Worm (Caenorhabditis elegans): ENCODE measurements around the gene vps-15.

vps-15 gene

DNA sequence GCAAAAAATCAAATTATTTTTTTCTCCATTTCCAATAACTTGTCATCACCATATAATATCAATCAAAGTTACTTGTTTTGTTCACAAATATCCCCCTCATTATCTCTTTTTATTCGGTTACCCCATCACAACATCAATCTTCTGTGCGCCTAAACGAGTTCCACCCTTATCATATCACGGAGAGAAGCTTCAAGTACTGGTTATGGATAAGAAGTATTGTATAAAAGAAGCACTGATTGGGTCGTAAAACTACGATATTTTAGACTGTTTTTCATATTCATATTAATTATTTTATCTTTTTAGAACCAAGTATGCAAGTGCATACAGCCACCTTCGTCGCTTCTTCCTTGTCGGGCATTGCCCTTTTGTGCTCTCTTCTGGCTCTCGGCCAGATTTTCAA lies 47.4 kb downstream of the vps-15 start, which contains the start of gene col-84:
TSS of gene col-84 (plus strand) at position 301 of the 400 bp plus-strand sequence.
- TF ChIP-seq lsy-2 (tag; optimal IDR thresholded peaks at IDR 0.05), result no peak
- no peak for TF ChIP-seq nhr-2 (tag; optimal IDR thresholded peaks at IDR 0.05)
- no peak for TF ChIP-seq unc-62 (GFP tag; optimal IDR thresholded peaks at IDR 0.05)
- no peak for TF ChIP-seq lin-13 (tag; optimal IDR thresholded peaks at IDR 0.05)
- no peak for TF ChIP-seq unc-120 (tag; optimal IDR thresholded peaks at IDR 0.05; ENCODE audit: poor library complexity, severe bottlenecking)
- no peak for TF ChIP-seq elt-3 (tag; optimal IDR thresholded peaks at IDR 0.05)
- TF ChIP-seq ham-2 (GFP tag; optimal IDR thresholded peaks at IDR 0.05), result no peak
- no peak for TF ChIP-seq nhr-12 (tag; optimal IDR thresholded peaks at IDR 0.05)
- no peak for TF ChIP-seq M03D4.4 (tag; optimal IDR thresholded peaks at IDR 0.05)
- no peak for TF ChIP-seq ceh-83 (GFP tag; optimal IDR thresholded peaks at IDR 0.05)
- TF ChIP-seq flh-1 (GFP tag; optimal IDR thresholded peaks at IDR 0.05), result no peak
- TF ChIP-seq drap-1 (GFP tag; optimal IDR thresholded peaks at IDR 0.05), result no peak
- no peak for TF ChIP-seq elt-1 (tag; optimal IDR thresholded peaks at IDR 0.05; ENCODE audit: borderline replicate concordance, insufficient read depth)
- TF ChIP-seq hlh-1 (tag; optimal IDR thresholded peaks at IDR 0.05), result no peak
- no peak for TF ChIP-seq lin-32 (GFP tag; optimal IDR thresholded peaks at IDR 0.05)
- TF ChIP-seq nhr-76 (tag; optimal IDR thresholded peaks at IDR 0.05), result no peak
- TF ChIP-seq ces-1 (GFP tag; optimal IDR thresholded peaks at IDR 0.05), result no peak
- TF ChIP-seq ceh-43 (GFP tag; optimal IDR thresholded peaks at IDR 0.05), result no peak

DNA sequence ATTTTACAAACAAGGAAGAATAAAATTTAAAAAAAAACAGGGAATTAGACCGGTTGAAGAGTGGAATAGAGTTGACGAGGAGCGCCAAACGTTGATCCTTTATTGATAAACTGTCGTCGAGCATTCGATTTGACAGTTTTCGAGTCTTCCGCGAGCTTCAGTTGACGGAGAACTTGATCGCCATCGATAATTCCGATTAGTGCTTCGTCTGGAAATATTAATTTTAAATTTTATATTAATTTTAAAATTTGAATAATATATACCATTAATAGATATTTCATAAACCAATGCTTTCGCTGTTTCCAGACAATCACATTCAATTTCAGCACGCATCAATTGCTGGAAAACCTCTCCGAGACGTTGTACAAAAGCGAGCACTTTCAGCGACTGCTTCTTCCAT lies 50.0 kb downstream of the vps-15 start, which contains the start of gene K12D12.4:
TSS of gene K12D12.4 (minus strand) at position 101 of the 400 bp plus-strand sequence.
- TF ChIP-seq ceh-83 (GFP tag; optimal IDR thresholded peaks at IDR 0.05) (no peak), nhr-237 (tag; optimal IDR thresholded peaks at IDR 0.05) (no peak), zip-8 (tag; optimal IDR thresholded peaks at IDR 0.05) (no peak), nhr-2 (tag; optimal IDR thresholded peaks at IDR 0.05) (no peak), ham-2 (GFP tag; optimal IDR thresholded peaks at IDR 0.05) (no peak), blmp-1 (tag; optimal IDR thresholded peaks at IDR 0.05) (no peak), ceh-39 (tag; optimal IDR thresholded peaks at IDR 0.05) (no peak), tbx-8 (GFP tag; optimal IDR thresholded peaks at IDR 0.05) (no peak), M03D4.4 (tag; optimal IDR thresholded peaks at IDR 0.05) (no peak), elt-1 (tag; optimal IDR thresholded peaks at IDR 0.05; ENCODE audit: borderline replicate concordance, insufficient read depth) (no peak), ces-1 (GFP tag; optimal IDR thresholded peaks at IDR 0.05) (no peak), mls-2 (tag; optimal IDR thresholded peaks at IDR 0.05) (no peak), nhr-76 (tag; optimal IDR thresholded peaks at IDR 0.05) (no peak), ceh-43 (GFP tag; optimal IDR thresholded peaks at IDR 0.05) (no peak), mab-5 (tag; optimal IDR thresholded peaks at IDR 0.05) (no peak), sptf-1 (tag; optimal IDR thresholded peaks at IDR 0.05) (no peak), unc-120 (tag; optimal IDR thresholded peaks at IDR 0.05; ENCODE audit: poor library complexity, severe bottlenecking) (no peak), flh-1 (GFP tag; optimal IDR thresholded peaks at IDR 0.05) (no peak), unc-39 (tag; optimal IDR thresholded peaks at IDR 0.05) (no peak), pha-4 (tag; optimal IDR thresholded peaks at IDR 0.05) (no peak)

DNA sequence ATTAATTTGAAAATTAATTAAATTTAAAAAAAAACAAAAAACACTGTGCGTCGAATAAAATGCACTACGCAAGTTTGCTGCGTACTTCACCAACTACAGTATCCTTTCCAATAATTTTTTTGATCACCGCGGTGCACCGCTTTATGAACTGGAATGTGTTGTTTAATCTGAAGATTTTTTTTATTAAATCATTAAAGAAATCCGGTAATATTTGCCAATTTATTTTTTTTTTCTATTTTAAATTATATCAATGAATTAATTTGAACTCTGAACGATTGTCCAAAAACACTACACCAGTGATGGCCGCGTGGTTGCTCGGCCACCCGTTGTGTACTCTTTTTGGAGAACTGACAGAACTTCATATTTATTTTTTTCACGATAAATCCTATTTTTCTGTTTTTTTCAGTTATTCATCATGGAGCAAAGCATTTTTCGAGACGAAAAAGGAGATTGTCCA lies 55.0 kb downstream of the vps-15 start, which contains the start of gene K12D12.5:
TSS of gene K12D12.5 (plus strand) at position 407 of the 457 bp plus-strand sequence.
- TF ChIP-seq ham-2 (GFP tag; optimal IDR thresholded peaks at IDR 0.05), result no peak
- no peak for TF ChIP-seq nhr-12 (tag; optimal IDR thresholded peaks at IDR 0.05)
- TF ChIP-seq drap-1 (GFP tag; optimal IDR thresholded peaks at IDR 0.05), result no peak
- TF ChIP-seq elt-1 (tag; optimal IDR thresholded peaks at IDR 0.05; ENCODE audit: borderline replicate concordance, insufficient read depth), result no peak
- TF ChIP-seq bed-3 (GFP tag; optimal IDR thresholded peaks at IDR 0.05), result no peak
- no peak for TF ChIP-seq elt-3 (tag; optimal IDR thresholded peaks at IDR 0.05)
- TF ChIP-seq nhr-2 (tag; optimal IDR thresholded peaks at IDR 0.05), result no peak
- TF ChIP-seq mls-2 (tag; optimal IDR thresholded peaks at IDR 0.05), result no peak
- no peak for TF ChIP-seq mab-5 (tag; optimal IDR thresholded peaks at IDR 0.05)
- no peak for TF ChIP-seq blmp-1 (tag; optimal IDR thresholded peaks at IDR 0.05)
- TF ChIP-seq unc-120 (tag; optimal IDR thresholded peaks at IDR 0.05; ENCODE audit: poor library complexity, severe bottlenecking), result no peak
- TF ChIP-seq flh-1 (GFP tag; optimal IDR thresholded peaks at IDR 0.05), result no peak

DNA sequence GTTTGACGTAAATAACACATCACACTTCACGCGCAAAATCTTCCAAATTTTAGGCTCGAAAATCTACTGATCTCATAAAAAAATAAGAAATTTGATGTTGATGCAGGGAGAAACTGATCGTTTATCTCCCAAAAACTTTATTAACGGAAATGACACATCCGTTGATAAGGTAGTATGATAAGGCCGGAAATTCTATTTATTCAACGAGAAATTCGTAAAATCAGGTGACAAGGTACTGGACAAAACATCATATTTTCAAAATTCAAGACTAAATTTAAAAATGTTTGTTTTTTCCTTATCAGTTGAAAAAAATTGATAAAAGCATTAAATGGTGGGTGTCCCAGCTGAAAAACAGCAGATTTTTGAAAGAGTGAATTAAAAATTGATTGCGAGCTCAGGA lies 55.8 kb downstream of the vps-15 start:
- TF ChIP-seq elt-3 (tag; optimal IDR thresholded peaks at IDR 0.05) (no peak), nhr-76 (tag; optimal IDR thresholded peaks at IDR 0.05) (no peak), bed-3 (GFP tag; optimal IDR thresholded peaks at IDR 0.05) (no peak), drap-1 (GFP tag; optimal IDR thresholded peaks at IDR 0.05) (no peak), unc-39 (tag; optimal IDR thresholded peaks at IDR 0.05) (no peak), unc-62 (GFP tag; optimal IDR thresholded peaks at IDR 0.05) (no peak), ztf-11 (tag; optimal IDR thresholded peaks at IDR 0.05) (no peak), mep-1 (tag; optimal IDR thresholded peaks at IDR 0.05) (no peak), mls-2 (tag; optimal IDR thresholded peaks at IDR 0.05) (no peak), flh-1 (GFP tag; optimal IDR thresholded peaks at IDR 0.05) (no peak), snpc-4 (tag; optimal IDR thresholded peaks at IDR 0.05) (no peak), sem-2 (GFP tag; optimal IDR thresholded peaks at IDR 0.05) (no peak), sptf-1 (tag; optimal IDR thresholded peaks at IDR 0.05) (no peak), cnd-1 (tag; optimal IDR thresholded peaks at IDR 0.05) (no peak), nhr-237 (tag; optimal IDR thresholded peaks at IDR 0.05) (no peak), pha-4 (tag; optimal IDR thresholded peaks at IDR 0.05) (no peak)
